Worm (Caenorhabditis elegans) whole organism, L3 larva: ENCODE measurements around the gene T25D1.2.
"Not testable (repeated sequence)": the region's sequence is repeated elsewhere in the genome, so short reads cannot be mapped to it uniquely, and the experiment has no call there.

Experiments
- R02D3.7 ChIP-seq: fragments of 150-350 bp; optimal IDR thresholded peaks from 2 replicates; lab custom pipeline; 2014; ENCODE audit warnings: missing biosample characterization, missing genetic modification characterization
- ZK546.5 ChIP-seq: sonication (generic microtip); optimal IDR thresholded peaks from 2 replicates; lab custom pipeline; 2017; ENCODE audit warnings: missing biosample characterization, missing genetic modification characterization
- aly-2 ChIP-seq: fragments of 150-350 bp; optimal IDR thresholded peaks from 2 replicates; lab custom pipeline; 2014; ENCODE audit warnings: missing biosample characterization, missing genetic modification characterization
- ama-1 ChIP-seq: fragments of 150-350 bp; optimal IDR thresholded peaks from 2 replicates; lab custom pipeline; 2018
- ceh-28 ChIP-seq: fragments of 150-350 bp; optimal IDR thresholded peaks from 2 replicates; lab custom pipeline; 2014; ENCODE audit warnings: missing biosample characterization, missing genetic modification reagents, missing genetic modification characterization
- ceh-82 ChIP-seq: fragments of 150-350 bp; optimal IDR thresholded peaks from 2 replicates; lab custom pipeline; 2014; ENCODE audit warnings: missing biosample characterization, missing genetic modification characterization
- ceh-9 ChIP-seq: sonication (generic microtip); optimal IDR thresholded peaks from 2 replicates; lab custom pipeline; 2018; ENCODE audit warnings: missing biosample characterization, missing genetic modification characterization
- daf-12 ChIP-seq: fragments of 150-350 bp; optimal IDR thresholded peaks from 2 replicates; lab custom pipeline; 2014; ENCODE audit warnings: missing biosample characterization, missing genetic modification reagents, missing genetic modification characterization
- egl-27 ChIP-seq: sonication (generic microtip); optimal IDR thresholded peaks from 4 replicates; lab custom pipeline; 2017; ENCODE audit warnings: missing biosample characterization, missing genetic modification reagents, missing genetic modification characterization
- egl-5 ChIP-seq: fragments of 150-350 bp; optimal IDR thresholded peaks from 2 replicates; lab custom pipeline; 2017; ENCODE audit warnings: missing biosample characterization, missing genetic modification reagents, missing genetic modification characterization, inconsistent platforms
- elt-1 ChIP-seq: fragments of 150-350 bp; optimal IDR thresholded peaks from 2 replicates; lab custom pipeline; 2014; ENCODE audit warnings: missing biosample characterization, missing genetic modification characterization
- elt-2 ChIP-seq: sonication (generic microtip); optimal IDR thresholded peaks from 2 replicates; lab custom pipeline; 2016; ENCODE audit warnings: missing genetic modification reagents, mild to moderate bottlenecking, missing genetic modification characterization, missing compliant biosample characterization
- elt-3 ChIP-seq, 3 experiments: fragments of 150-350 bp in 1 of 3; sonication (generic microtip) in 2 of 3; optimal IDR thresholded peaks; 2 replicates in 2 of 3; 4 replicates in 1 of 3; lab custom pipeline; 2014 to 2017; ENCODE audit warnings: missing biosample characterization in 3 of 3, missing genetic modification characterization in 3 of 3
- fkh-10 ChIP-seq: sonication (generic microtip); optimal IDR thresholded peaks from 2 replicates; lab custom pipeline; 2017; ENCODE audit warnings: missing biosample characterization, missing genetic modification reagents, missing genetic modification characterization
- fos-1 ChIP-seq: fragments of 150-350 bp; optimal IDR thresholded peaks from 2 replicates; lab custom pipeline; 2014; ENCODE audit warnings: missing biosample characterization, missing genetic modification characterization
- hmg-11 ChIP-seq: sonication (generic microtip); optimal IDR thresholded peaks from 2 replicates; lab custom pipeline; 2016; ENCODE audit warnings: missing genetic modification characterization, missing compliant biosample characterization
- lin-15B ChIP-seq: fragments of 150-350 bp; optimal IDR thresholded peaks from 2 replicates; lab custom pipeline; 2014; ENCODE audit warnings: missing biosample characterization, missing genetic modification characterization
- lin-39 ChIP-seq: fragments of 150-350 bp; optimal IDR thresholded peaks from 2 replicates; lab custom pipeline; 2018; ENCODE audit warnings: missing biosample characterization, missing genetic modification reagents, missing genetic modification characterization
- mdl-1 ChIP-seq: fragments of 150-350 bp; optimal IDR thresholded peaks from 2 replicates; lab custom pipeline; 2014; ENCODE audit warnings: missing biosample characterization, missing genetic modification characterization
- nfya-1 ChIP-seq: sonication (generic microtip); optimal IDR thresholded peaks from 2 replicates; lab custom pipeline; 2017; ENCODE audit warnings: missing genetic modification characterization, mild to moderate bottlenecking, missing compliant biosample characterization, antibody characterized with exemption, moderate library complexity; ENCODE audit not compliant: insufficient read depth
- nhr-11 ChIP-seq: fragments of 150-350 bp; optimal IDR thresholded peaks from 2 replicates; lab custom pipeline; 2014; ENCODE audit warnings: missing biosample characterization, missing genetic modification characterization
- nhr-12 ChIP-seq: fragments of 150-350 bp; optimal IDR thresholded peaks from 2 replicates; lab custom pipeline; 2014; ENCODE audit warnings: missing biosample characterization, missing genetic modification characterization
- nhr-237 ChIP-seq: fragments of 150-350 bp; optimal IDR thresholded peaks from 2 replicates; lab custom pipeline; 2014; ENCODE audit warnings: missing biosample characterization, missing genetic modification characterization
- nhr-25 ChIP-seq: sonication (generic microtip); optimal IDR thresholded peaks from 2 replicates; lab custom pipeline; 2017; ENCODE audit warnings: missing biosample characterization, missing genetic modification characterization
- nhr-28 ChIP-seq: fragments of 150-350 bp; optimal IDR thresholded peaks from 2 replicates; lab custom pipeline; 2014; ENCODE audit warnings: missing biosample characterization, missing genetic modification characterization
- nhr-43 ChIP-seq: sonication (generic microtip); optimal IDR thresholded peaks from 2 replicates; lab custom pipeline; 2016; ENCODE audit warnings: mild to moderate bottlenecking, missing genetic modification characterization, missing compliant biosample characterization; ENCODE audit not compliant: poor library complexity, severe bottlenecking
- nhr-76 ChIP-seq: fragments of 150-350 bp; sonication (generic microtip); optimal IDR thresholded peaks from 5 replicates; lab custom pipeline; 2014; ENCODE audit warnings: missing biosample characterization, missing genetic modification characterization
- pha-4 ChIP-seq: fragments of 150-350 bp; optimal IDR thresholded peaks from 2 replicates; lab custom pipeline; 2014; ENCODE audit warnings: missing biosample characterization, missing genetic modification reagents, missing genetic modification characterization
- pqm-1 ChIP-seq: fragments of 150-350 bp; optimal IDR thresholded peaks from 2 replicates; lab custom pipeline; 2017; ENCODE audit warnings: missing biosample characterization, missing genetic modification characterization, inconsistent platforms
- sea-2 ChIP-seq: fragments of 150-350 bp; sonication (generic microtip); optimal IDR thresholded peaks from 4 replicates; lab custom pipeline; 2014; ENCODE audit warnings: missing biosample characterization, missing genetic modification reagents, missing genetic modification characterization
- skn-1 ChIP-seq: fragments of 150-350 bp; optimal IDR thresholded peaks from 2 replicates; lab custom pipeline; 2014; ENCODE audit warnings: missing biosample characterization, missing genetic modification characterization
- unc-62 ChIP-seq: fragments of 150-350 bp; sonication (generic microtip); optimal IDR thresholded peaks from 4 replicates; lab custom pipeline; 2014; ENCODE audit warnings: missing biosample characterization, missing genetic modification reagents, missing genetic modification characterization
- zag-1 ChIP-seq: fragments of 150-350 bp; optimal IDR thresholded peaks from 2 replicates; lab custom pipeline; 2014; ENCODE audit warnings: missing biosample characterization, missing genetic modification characterization
- ztf-11 ChIP-seq: fragments of 150-350 bp; optimal IDR thresholded peaks from 2 replicates; lab custom pipeline; 2014; ENCODE audit warnings: missing biosample characterization, missing genetic modification characterization

T25D1.2 gene

ce11 chrX:16515265-16515664, at the start of gene T25D1.2:
Gene T25D1.2 (plus strand): TSS chrX:16515565.
- TF ChIP-seq ceh-28 (tag; lab: Kevin White, UChicago); nhr-237; lin-15B (tag; lab: Kevin White, UChicago): not testable (repeated sequence)

ce11 chrX:16466157-16466556, 49.2 kb upstream of the T25D1.2 start:
- no peak for TF ChIP-seq elt-1
- TF ChIP-seq ceh-82 (tag; lab: Kevin White, UChicago), result no peak
- no peak for TF ChIP-seq nhr-237
- no peak for TF ChIP-seq mdl-1 (tag; lab: Kevin White, UChicago)
- no peak for TF ChIP-seq fkh-10 (GFP tag; lab: Kevin White, UChicago)
- TF ChIP-seq skn-1 (tag; lab: Kevin White, UChicago), result no peak
- TF ChIP-seq egl-5 (tag; lab: Kevin White, UChicago), result no peak
- no peak for TF ChIP-seq daf-12 (tag; lab: Kevin White, UChicago)
- no peak for TF ChIP-seq nhr-43 (tag; lab: Kevin White, UChicago)
- TF ChIP-seq ZK546.5 (tag; lab: Kevin White, UChicago), result no peak
- no peak for TF ChIP-seq pha-4
- no peak for TF ChIP-seq ceh-9 (tag; lab: Kevin White, UChicago)

- TF ChIP-seq skn-1 (tag; lab: Kevin White, UChicago) (no peak), nhr-11 (tag; lab: Kevin White, UChicago) (no peak), nfya-1 (tag; lab: Kevin White, UChicago) (no peak), ceh-28 (tag; lab: Kevin White, UChicago) (no peak), R02D3.7 (tag; lab: Kevin White, UChicago) (no peak), elt-1 (no peak), elt-3 (tag; optimal IDR thresholded peaks at IDR 0.05; lab: Kevin White, UChicago) (no peak), lin-39 (tag; lab: Kevin White, UChicago) (no peak), mdl-1 (tag; lab: Kevin White, UChicago) (no peak), fos-1 (tag; lab: Kevin White, UChicago) (no peak), nhr-28 (tag; lab: Kevin White, UChicago) (no peak), elt-2 (tag; lab: Kevin White, UChicago) (no peak), sea-2 (GFP tag; lab: Kevin White, UChicago) (no peak), egl-27 (tag; lab: Kevin White, UChicago) (no peak), nhr-25 (tag; lab: Kevin White, UChicago) (no peak), ztf-11 (tag; lab: Kevin White, UChicago) (no peak)
- TF ChIP-seq, all 47 proteins: peak for 0
Observed at ce11 chrX:16468845-16469244, 46.5 kb upstream of the T25D1.2 start.

- TF ChIP-seq egl-5 (tag; lab: Kevin White, UChicago) (no peak), ceh-28 (tag; lab: Kevin White, UChicago) (no peak)
Observed at ce11 chrX:16470758-16471157, 44.6 kb upstream of the T25D1.2 start, which contains the start of gene F38E9.1. Gene F38E9.1 (plus strand): TSS chrX:16471058.

- TF ChIP-seq nhr-76 (tag; lab: Kevin White, UChicago) (no peak), nhr-11 (tag; lab: Kevin White, UChicago) (no peak), ceh-9 (tag; lab: Kevin White, UChicago) (no peak), nhr-12 (tag; lab: Kevin White, UChicago) (no peak), R02D3.7 (tag; lab: Kevin White, UChicago) (no peak), nhr-25 (tag; lab: Kevin White, UChicago) (no peak), aly-2 (no peak), sea-2 (GFP tag; lab: Kevin White, UChicago) (no peak), ztf-11 (tag; lab: Kevin White, UChicago) (no peak), nhr-43 (tag; lab: Kevin White, UChicago) (no peak), pqm-1 (tag; lab: Kevin White, UChicago) (no peak), nfya-1 (tag; lab: Kevin White, UChicago) (no peak), ama-1 (lab: Kevin White, UChicago) (no peak), hmg-11 (no peak), fos-1 (tag; lab: Kevin White, UChicago) (no peak), lin-39 (tag; lab: Kevin White, UChicago) (no peak), zag-1 (tag; lab: Kevin White, UChicago) (no peak), fkh-10 (GFP tag; lab: Kevin White, UChicago) (no peak), unc-62 (GFP tag; lab: Kevin White, UChicago) (no peak)
Observed at ce11 chrX:16480232-16480631, 35.1 kb upstream of the T25D1.2 start.
